Worm (Caenorhabditis elegans): ENCODE measurements around the gene C54D10.9.

C54D10.9 gene

ce11 chrV:12441420-12441819 is 5.5 kb upstream of the C54D10.9 start, which contains the start of gene pals-37:
Gene pals-37, minus strand, starts transcription at chrV:12441520.
- TF ChIP-seq fos-1 (tag; optimal IDR thresholded peaks at IDR 0.05) (no peak), nhr-12 (tag; optimal IDR thresholded peaks at IDR 0.05) (no peak), ceh-16 (tag; optimal IDR thresholded peaks at IDR 0.05) (no peak), mdl-1 (tag; optimal IDR thresholded peaks at IDR 0.05) (no peak), nhr-25 (tag; optimal IDR thresholded peaks at IDR 0.05) (no peak), pqm-1 (tag; optimal IDR thresholded peaks at IDR 0.05) (no peak), lin-39 (tag; optimal IDR thresholded peaks at IDR 0.05) (no peak), nhr-77 (tag; optimal IDR thresholded peaks at IDR 0.05) (no peak)

ce11 chrV:12443754-12444153 is 3.2 kb upstream of the C54D10.9 start, which contains the start of gene pals-39:
Gene pals-39, minus strand, starts transcription at chrV:12443854.
- peak; percentile 30 for TF ChIP-seq pqm-1 (tag; optimal IDR thresholded peaks at IDR 0.05)
- TF ChIP-seq pha-4 (tag; optimal IDR thresholded peaks at IDR 0.05): peak; percentile 39
- TF ChIP-seq nhr-43 (tag; optimal IDR thresholded peaks at IDR 0.05; ENCODE audit: poor library complexity, severe bottlenecking): no peak

- TF ChIP-seq ztf-4 (tag; optimal IDR thresholded peaks at IDR 0.05) (no peak), egl-27 (tag; optimal IDR thresholded peaks at IDR 0.05) (no peak), daf-12 (tag; optimal IDR thresholded peaks at IDR 0.05) (no peak), nhr-11 (tag; optimal IDR thresholded peaks at IDR 0.05) (no peak), nhr-67 (tag; optimal IDR thresholded peaks at IDR 0.05) (no peak), ceh-16 (tag; optimal IDR thresholded peaks at IDR 0.05) (no peak), aly-2 (tag; optimal IDR thresholded peaks at IDR 0.05) (no peak), sea-2 (GFP tag; optimal IDR thresholded peaks at IDR 0.05) (no peak), nfya-1 (tag; optimal IDR thresholded peaks at IDR 0.05; ENCODE audit: insufficient read depth) (no peak), skn-1 (tag; optimal IDR thresholded peaks at IDR 0.05) (no peak), ama-1 (optimal IDR thresholded peaks at IDR 0.05) (no peak), nhr-237 (tag; optimal IDR thresholded peaks at IDR 0.05) (no peak), ztf-11 (tag; optimal IDR thresholded peaks at IDR 0.05) (no peak), nhr-25 (tag; optimal IDR thresholded peaks at IDR 0.05) (no peak)
These were observed 2.9 kb downstream of the C54D10.9 start, which contains the start of gene C54D10.10 for ce11 chrV:12449902-12450301. Gene C54D10.10, minus strand, starts transcription at chrV:12450002.

ce11 chrV:12450441-12450840 is 3.5 kb downstream of the C54D10.9 start, which contains the start of gene F28C1.1:
Gene F28C1.1, plus strand, starts transcription at chrV:12450805.
- TF ChIP-seq R02D3.7 (tag; optimal IDR thresholded peaks at IDR 0.05) (peak; percentile 66), pha-4 (tag; optimal IDR thresholded peaks at IDR 0.05) (peak; percentile 33), nfya-1 (tag; optimal IDR thresholded peaks at IDR 0.05; ENCODE audit: insufficient read depth) (peak; percentile 46), nhr-23 (tag; optimal IDR thresholded peaks at IDR 0.05) (no peak)

- TF ChIP-seq nfya-1 (tag; optimal IDR thresholded peaks at IDR 0.05; ENCODE audit: insufficient read depth) (peak; percentile 20), nhr-237 (tag; optimal IDR thresholded peaks at IDR 0.05) (no peak), fos-1 (tag; optimal IDR thresholded peaks at IDR 0.05) (no peak), ama-1 (optimal IDR thresholded peaks at IDR 0.05) (no peak)
These were observed 8.7 kb downstream of the C54D10.9 start for ce11 chrV:12455695-12456094.

- TF ChIP-seq egl-5 (tag; optimal IDR thresholded peaks at IDR 0.05) (peak; percentile 6), elt-3 (tag; optimal IDR thresholded peaks at IDR 0.05) (no peak), nhr-28 (tag; optimal IDR thresholded peaks at IDR 0.05) (no peak), lin-15B (tag; optimal IDR thresholded peaks at IDR 0.05) (no peak), egl-27 (tag; optimal IDR thresholded peaks at IDR 0.05) (no peak), sea-2 (GFP tag; optimal IDR thresholded peaks at IDR 0.05) (no peak)
These were observed 13.6 kb downstream of the C54D10.9 start for ce11 chrV:12460583-12460982.

ce11 chrV:12462908-12463307 is 16.0 kb downstream of the C54D10.9 start, which contains the start of gene egl-10:
Gene egl-10, minus strand, starts transcription at chrV:12463008.
- TF ChIP-seq pha-4 (tag; optimal IDR thresholded peaks at IDR 0.05): peak; percentile 27
- TF ChIP-seq ama-1 (optimal IDR thresholded peaks at IDR 0.05): no peak
- TF ChIP-seq nfya-1 (tag; optimal IDR thresholded peaks at IDR 0.05; ENCODE audit: insufficient read depth): peak; percentile 19
- TF ChIP-seq ceh-9 (tag; optimal IDR thresholded peaks at IDR 0.05): no peak
- TF ChIP-seq nhr-12 (tag; optimal IDR thresholded peaks at IDR 0.05): no peak
- no peak for TF ChIP-seq mdl-1 (tag; optimal IDR thresholded peaks at IDR 0.05)

All from whole organism, L3 larva.